Fruit fly (Drosophila melanogaster) whole organism, embryonic: ENCODE results near the gene haf.

Experiments
- Ada2b ChIP-seq: fragments of 200-800 bp; sonication (Bioruptor generic); IDR thresholded peaks from 2 replicates; pipeline ENCODE4 v1.3.6; 2022; ENCODE audit warnings: missing biosample characterization, missing genetic modification characterization
- Aef1 ChIP-seq: fragments of 200-800 bp; sonication (Bioruptor generic); IDR thresholded peaks from 3 replicates; pipeline ENCODE4 v1.3.6; 2022; ENCODE audit warnings: missing biosample characterization, missing genetic modification characterization
- Atf-2 ChIP-seq: fragments of 200-800 bp; sonication (Bioruptor generic); optimal IDR thresholded peaks from 2 replicates; lab custom pipeline; 2016; ENCODE audit warnings: missing biosample characterization, missing genetic modification characterization
- CG10366 ChIP-seq: fragments of 200-800 bp; sonication (Bioruptor generic); IDR thresholded peaks from 2 replicates; pipeline ENCODE4 v1.3.6; 2022; ENCODE audit warnings: missing biosample characterization, missing genetic modification characterization
- CG10431 ChIP-seq: fragments of 200-800 bp; sonication (Bioruptor generic); optimal IDR thresholded peaks from 3 replicates; lab custom pipeline; 2018; ENCODE audit warnings: missing biosample characterization, mild to moderate bottlenecking, missing genetic modification characterization
- CG14667 ChIP-seq: fragments of 200-800 bp; sonication (Bioruptor generic); IDR thresholded peaks from 2 replicates; pipeline ENCODE4 v1.3.6; 2022; ENCODE audit warnings: missing biosample characterization, missing genetic modification characterization
- CG15514 ChIP-seq: fragments of 200-800 bp; sonication (Bioruptor generic); optimal IDR thresholded peaks from 3 replicates; lab custom pipeline; 2017; ENCODE audit warnings: missing biosample characterization, missing genetic modification characterization, mild to moderate bottlenecking, moderate library complexity, missing genetic modification reagents
- CG16863 ChIP-seq: fragments of 200-800 bp; sonication (Bioruptor generic); optimal IDR thresholded peaks from 3 replicates; lab custom pipeline; 2016; ENCODE audit warnings: missing biosample characterization, missing genetic modification characterization
- CG17385 ChIP-seq: fragments of 200-800 bp; sonication (Bioruptor generic); optimal IDR thresholded peaks from 3 replicates; lab custom pipeline; 2018; ENCODE audit warnings: missing biosample characterization, mild to moderate bottlenecking, missing genetic modification characterization
- CG17829 ChIP-seq: fragments of 200-800 bp; optimal IDR thresholded peaks from 2 replicates; lab custom pipeline; 2019; ENCODE audit warnings: missing biosample characterization, mild to moderate bottlenecking, missing genetic modification characterization, moderate library complexity
- CG2199 ChIP-seq: fragments of 200-800 bp; sonication (Bioruptor generic); IDR thresholded peaks from 3 replicates; pipeline ENCODE4 v1.3.6; 2022; ENCODE audit warnings: missing biosample characterization, missing genetic modification characterization
- CG32532 ChIP-seq: fragments of 200-800 bp; sonication (Bioruptor generic); IDR thresholded peaks from 2 replicates; pipeline ENCODE4 v1.3.6; 2022; ENCODE audit warnings: missing biosample characterization, missing genetic modification characterization
- CG32767 ChIP-seq: fragments of 200-800 bp; sonication (Bioruptor generic); IDR thresholded peaks from 2 replicates; pipeline ENCODE4 v1.3.6; 2022; ENCODE audit warnings: missing biosample characterization, missing genetic modification characterization
- CG5953 ChIP-seq: fragments of 200-800 bp; sonication (Bioruptor generic); IDR thresholded peaks from 2 replicates; pipeline ENCODE4 v1.3.6; 2022; ENCODE audit warnings: missing biosample characterization, missing genetic modification characterization
- CG6765 ChIP-seq: fragments of 200-800 bp; sonication (Bioruptor generic); optimal IDR thresholded peaks from 3 replicates; lab custom pipeline; 2017; ENCODE audit warnings: missing biosample characterization, mild to moderate bottlenecking, missing genetic modification characterization
- CG7745 ChIP-seq: fragments of 200-800 bp; sonication (Bioruptor generic); optimal IDR thresholded peaks from 2 replicates; lab custom pipeline; 2018; ENCODE audit warnings: missing biosample characterization, mild to moderate bottlenecking, missing genetic modification characterization, moderate library complexity
- CG7987 ChIP-seq: fragments of 200-800 bp; sonication (Bioruptor generic); optimal IDR thresholded peaks from 2 replicates; lab custom pipeline; 2018; ENCODE audit warnings: missing biosample characterization, mild to moderate bottlenecking, missing genetic modification characterization, moderate library complexity
- CG8290 ChIP-seq, 3 experiments: fragments of 200-800 bp; sonication (Bioruptor generic); optimal IDR thresholded peaks; 2 replicates each; lab custom pipeline; 2016 to 2019; ENCODE audit warnings: missing biosample characterization in 3 of 3, missing genetic modification characterization in 3 of 3, mild to moderate bottlenecking in 2 of 3, moderate library complexity in 1 of 3
- D19A ChIP-seq: fragments of 200-800 bp; optimal IDR thresholded peaks from 3 replicates; lab custom pipeline; 2019; ENCODE audit warnings: missing biosample characterization, mild to moderate bottlenecking, missing genetic modification characterization, moderate library complexity
- Dbx ChIP-seq: fragments of 200-800 bp; sonication (Bioruptor generic); IDR thresholded peaks from 3 replicates; pipeline ENCODE4 v1.3.6; 2022; ENCODE audit warnings: missing biosample characterization, missing genetic modification characterization
- Eip74EF ChIP-seq, 2 experiments: fragments of 200-800 bp in 1 of 2; fragments of >200 bp in 1 of 2; sonication (Bioruptor generic) in 1 of 2; optimal IDR thresholded peaks; 2 replicates each; lab custom pipeline; 2017 to 2019; ENCODE audit warnings: missing biosample characterization in 2 of 2, missing genetic modification characterization in 2 of 2, mild to moderate bottlenecking in 1 of 2, moderate library complexity in 1 of 2
- Hand ChIP-seq: fragments of 200-800 bp; sonication (Bioruptor generic); optimal IDR thresholded peaks from 2 replicates; lab custom pipeline; 2017; ENCODE audit warnings: mild to moderate bottlenecking, missing biosample characterization, missing genetic modification reagents, missing genetic modification characterization
- Hsf ChIP-seq: fragments of 200-800 bp; sonication (Bioruptor generic); optimal IDR thresholded peaks from 3 replicates; lab custom pipeline; 2016; ENCODE audit warnings: missing biosample characterization, missing genetic modification characterization
- Meics ChIP-seq: fragments of 200-800 bp; sonication (Bioruptor generic); optimal IDR thresholded peaks from 2 replicates; lab custom pipeline; 2017; ENCODE audit warnings: missing biosample characterization, mild to moderate bottlenecking, missing genetic modification characterization
- Mrtf ChIP-seq: fragments of 200-800 bp; sonication (Bioruptor generic); IDR thresholded peaks from 3 replicates; pipeline ENCODE4 v1.3.6; 2022; ENCODE audit warnings: missing biosample characterization, missing genetic modification characterization
- Nf-YB ChIP-seq: fragments of 200-800 bp; sonication (Bioruptor generic); optimal IDR thresholded peaks from 3 replicates; lab custom pipeline; 2019; ENCODE audit warnings: missing biosample characterization, mild to moderate bottlenecking, missing genetic modification characterization, moderate library complexity
- Nf-YC ChIP-seq: fragments of 200-800 bp; optimal IDR thresholded peaks from 3 replicates; lab custom pipeline; 2019; ENCODE audit warnings: missing biosample characterization, mild to moderate bottlenecking, missing genetic modification characterization, moderate library complexity
- NfI ChIP-seq: fragments of 200-800 bp; sonication (Bioruptor generic); optimal IDR thresholded peaks from 3 replicates; lab custom pipeline; 2018; ENCODE audit warnings: missing biosample characterization, mild to moderate bottlenecking, missing genetic modification characterization, moderate library complexity
- ac ChIP-seq: fragments of 200-800 bp; sonication (Bioruptor generic); optimal IDR thresholded peaks from 3 replicates; lab custom pipeline; 2017; ENCODE audit warnings: missing biosample characterization, mild to moderate bottlenecking, missing genetic modification characterization
- bab2 ChIP-seq: fragments of 200-800 bp; sonication (Bioruptor generic); optimal IDR thresholded peaks from 2 replicates; lab custom pipeline; 2016; ENCODE audit warnings: missing biosample characterization, missing genetic modification characterization
- caup ChIP-seq: fragments of 200-800 bp; sonication (Bioruptor generic); optimal IDR thresholded peaks from 3 replicates; lab custom pipeline; 2017; ENCODE audit warnings: missing biosample characterization, mild to moderate bottlenecking, missing genetic modification characterization, moderate library complexity; ENCODE audit not compliant: severe bottlenecking
- cwo ChIP-seq: fragments of 200-800 bp; sonication (Bioruptor generic); optimal IDR thresholded peaks from 3 replicates; lab custom pipeline; 2017; ENCODE audit warnings: missing biosample characterization, missing genetic modification characterization, mild to moderate bottlenecking, moderate library complexity, missing genetic modification reagents
- dysf ChIP-seq: fragments of 200-800 bp; sonication (Bioruptor generic); IDR thresholded peaks from 3 replicates; pipeline ENCODE4 v1.3.6; 2022; ENCODE audit warnings: missing biosample characterization, missing genetic modification characterization
- emc ChIP-seq: fragments of 200-800 bp; sonication (Bioruptor generic); optimal IDR thresholded peaks from 2 replicates; lab custom pipeline; 2016; ENCODE audit warnings: missing biosample characterization, missing genetic modification characterization
- en ChIP-seq: fragments of 200-800 bp; sonication (Bioruptor generic); optimal IDR thresholded peaks from 2 replicates; lab custom pipeline; 2016; ENCODE audit warnings: missing biosample characterization, missing genetic modification characterization
- gcm ChIP-seq: fragments of 200-800 bp; sonication (Bioruptor generic); optimal IDR thresholded peaks from 2 replicates; lab custom pipeline; 2019; ENCODE audit warnings: missing biosample characterization, mild to moderate bottlenecking, missing genetic modification characterization, moderate library complexity
- gt ChIP-seq: fragments of 200-800 bp; sonication (Bioruptor generic); IDR thresholded peaks from 2 replicates; pipeline ENCODE4 v1.3.6; 2022; ENCODE audit warnings: missing biosample characterization, missing genetic modification characterization
- hkb ChIP-seq, 2 experiments: fragments of 200-800 bp in 1 of 2; fragments of >200 bp in 1 of 2; sonication (Bioruptor generic) in 1 of 2; IDR thresholded peaks in 1 of 2; optimal IDR thresholded peaks in 1 of 2; 2 replicates each; pipeline versions ENCODE4 v1.3.6 to Lab custom; 2017 to 2022; ENCODE audit warnings: missing biosample characterization in 1 of 2, missing genetic modification characterization in 1 of 2
- hth ChIP-seq: fragments of >200 bp; optimal IDR thresholded peaks from 2 replicates; lab custom pipeline; 2017; ENCODE audit warnings: inconsistent platforms
- knrl ChIP-seq: fragments of 200-800 bp; sonication (Bioruptor generic); IDR thresholded peaks from 3 replicates; pipeline ENCODE4 v1.3.6; 2022; ENCODE audit warnings: missing biosample characterization, missing genetic modification characterization; ENCODE audit not compliant: partially characterized antibody
- lbe ChIP-seq: fragments of 200-800 bp; sonication (Bioruptor generic); optimal IDR thresholded peaks from 2 replicates; lab custom pipeline; 2016; ENCODE audit warnings: missing biosample characterization, mild to moderate bottlenecking, missing genetic modification characterization
- lmd ChIP-seq: fragments of 200-800 bp; sonication (Bioruptor generic); IDR thresholded peaks from 2 replicates; pipeline ENCODE4 v1.3.6; 2022; ENCODE audit warnings: missing biosample characterization, missing genetic modification characterization
- lov ChIP-seq, 2 experiments: fragments of 200-800 bp in 1 of 2; fragments of >200 bp in 1 of 2; sonication (Bioruptor generic) in 1 of 2; IDR thresholded peaks in 1 of 2; optimal IDR thresholded peaks in 1 of 2; 2 replicates in 1 of 2; 3 replicates in 1 of 2; pipeline versions ENCODE4 v1.3.6 to Lab custom; 2017 to 2022; ENCODE audit warnings: missing biosample characterization in 1 of 2, missing genetic modification characterization in 1 of 2
- mld ChIP-seq: fragments of 200-800 bp; sonication (Bioruptor generic); IDR thresholded peaks from 3 replicates; pipeline ENCODE4 v1.3.6; 2022; ENCODE audit warnings: missing biosample characterization, missing genetic modification characterization; ENCODE audit not compliant: partially characterized antibody
- org-1 ChIP-seq: fragments of 200-800 bp; sonication (Bioruptor generic); optimal IDR thresholded peaks from 2 replicates; lab custom pipeline; 2017; ENCODE audit warnings: missing biosample characterization, missing genetic modification characterization
- seq ChIP-seq: fragments of 200-800 bp; sonication (Bioruptor generic); IDR thresholded peaks from 2 replicates; pipeline ENCODE4 v1.3.6; 2022; ENCODE audit warnings: missing biosample characterization, missing genetic modification characterization
- slbo ChIP-seq: fragments of 200-800 bp; sonication (Bioruptor generic); IDR thresholded peaks from 2 replicates; pipeline ENCODE4 v1.3.6; 2022; ENCODE audit warnings: missing biosample characterization, missing genetic modification characterization
- slou ChIP-seq: fragments of 200-800 bp; sonication (Bioruptor generic); optimal IDR thresholded peaks from 3 replicates; lab custom pipeline; 2016; ENCODE audit warnings: missing biosample characterization, missing genetic modification characterization
- sqz ChIP-seq: fragments of 200-800 bp; sonication (Bioruptor generic); optimal IDR thresholded peaks from 3 replicates; lab custom pipeline; 2018; ENCODE audit warnings: missing biosample characterization, mild to moderate bottlenecking, missing genetic modification characterization

The haf gene

dm6 chr2L:1654217-1654616, 99.3 kb downstream of the haf start (continued):
- TF ChIP-seq hkb (optimal IDR thresholded peaks at IDR 0.05; lab: Kevin White, UChicago) (no peak), hkb (GFP tag; IDR thresholded peaks at IDR 0.05; lab: Robert Waterston, UW) (peak; percentile 63; the same call in 1 of the 2 replicates), hth (no peak), ac (no peak), NfI (GFP tag; lab: Kevin White, UChicago) (no peak), Ada2b (GFP tag; lab: Robert Waterston, UW) (peak; percentile 23; the same call in 1 of the 2 replicates), CG32532 (GFP tag; lab: Robert Waterston, UW) (peak; percentile 52), gcm (no peak), Hsf (GFP tag; lab: Kevin White, UChicago) (no peak), CG17829 (peak; percentile 2), emc (GFP tag; lab: Kevin White, UChicago) (no peak), lov (optimal IDR thresholded peaks at IDR 0.05; lab: Kevin White, UChicago) (no peak), lov (GFP tag; IDR thresholded peaks at IDR 0.05; lab: Robert Waterston, UW) (peak; percentile 53; the same call in 1 of the 3 replicates), Nf-YB (GFP tag; lab: Kevin White, UChicago) (no peak), CG10431 (no peak), D19A (tag; lab: Kevin White, UChicago) (no peak), CG7987 (GFP tag; lab: Kevin White, UChicago) (peak; percentile 28), slou (GFP tag; lab: Kevin White, UChicago) (no peak), CG32767 (GFP tag; lab: Robert Waterston, UW) (peak; percentile 82), CG10366 (GFP tag; lab: Robert Waterston, UW) (no peak), org-1 (GFP tag; lab: Kevin White, UChicago) (no peak), Hand (no peak), CG2199 (GFP tag; lab: Robert Waterston, UW) (peak; percentile 74), caup (no peak), sqz (GFP tag; lab: Kevin White, UChicago) (peak; percentile 97), bab2 (GFP tag; lab: Kevin White, UChicago) (peak; percentile 8), cwo (GFP tag; lab: Kevin White, UChicago) (peak; percentile 47), dysf (GFP tag; lab: Robert Waterston, UW) (peak; percentile 42; the same call in 1 of the 3 replicates), Mrtf (GFP tag; lab: Robert Waterston, UW) (no peak), Nf-YC (tag; lab: Kevin White, UChicago) (peak; percentile 35), seq (GFP tag; lab: Robert Waterston, UW) (peak; percentile 16; the same call in 1 of the 2 replicates), CG14667 (GFP tag; lab: Robert Waterston, UW) (no peak), mld (GFP tag; lab: Robert Waterston, UW) (0 out of 3 replicates have a peak, but pooled peaks have one; percentile 35), CG17385 (GFP tag; lab: Kevin White, UChicago) (peak; percentile 81), en (GFP tag; lab: Kevin White, UChicago) (no peak), CG15514 (peak; percentile 5), CG8290 (GFP tag; optimal IDR thresholded peaks at IDR 0.05; lab: Kevin White, UChicago) (no peak), CG8290 (tag; optimal IDR thresholded peaks at IDR 0.05; lab: Kevin White, UChicago) (no peak), knrl (no peak), Aef1 (GFP tag; lab: Robert Waterston, UW) (peak; percentile 55), slbo (GFP tag; lab: Robert Waterston, UW) (peak; percentile 26; the same call in 1 of the 2 replicates), lmd (GFP tag; lab: Robert Waterston, UW) (no peak), Atf-2 (GFP tag; lab: Kevin White, UChicago) (no peak), Eip74EF (GFP tag; optimal IDR thresholded peaks at IDR 0.05; lab: Kevin White, UChicago) (peak in 1 of 2 experiments; percentile 58), lbe (GFP tag; lab: Kevin White, UChicago) (no peak), Meics (GFP tag; lab: Kevin White, UChicago) (no peak), CG5953 (GFP tag; lab: Robert Waterston, UW) (peak; percentile 24; the same call in 1 of the 2 replicates), Dbx (0 out of 3 replicates have a peak, but pooled peaks have one; percentile 46), gt (GFP tag; lab: Robert Waterston, UW) (no peak), CG16863 (no peak), CG6765 (GFP tag; lab: Kevin White, UChicago) (no peak), CG7745 (tag; lab: Kevin White, UChicago) (peak; percentile 52)
